Fruit fly (Drosophila melanogaster): ENCODE data around the gene CG13978.

- no peak for TF ChIP-seq h (optimal IDR thresholded peaks at IDR 0.05)
- TF ChIP-seq psq (optimal IDR thresholded peaks at IDR 0.05), result no peak
- no peak for TF ChIP-seq Myc (optimal IDR thresholded peaks at IDR 0.05)
Measured at dm6 chr3R:27438370-27438769, 25.6 kb upstream of the CG13978 start.

Measured in Kc167 (cell line).